Worm (Caenorhabditis elegans) whole organism, L3 larva: ENCODE data around the gene usp-39.
"Not testable (repeated sequence)": the region's sequence is repeated elsewhere in the genome, so short reads cannot be mapped to it uniquely, and the experiment has no call there.

Experiments used
- R02D3.7 ChIP-seq: fragments of 150-350 bp; optimal IDR thresholded peaks from 2 replicates; lab custom pipeline; 2014; ENCODE audit warnings: missing biosample characterization, missing genetic modification characterization
- ZK546.5 ChIP-seq: sonication (generic microtip); optimal IDR thresholded peaks from 2 replicates; lab custom pipeline; 2017; ENCODE audit warnings: missing biosample characterization, missing genetic modification characterization
- aly-2 ChIP-seq: fragments of 150-350 bp; optimal IDR thresholded peaks from 2 replicates; lab custom pipeline; 2014; ENCODE audit warnings: missing biosample characterization, missing genetic modification characterization
- ceh-16 ChIP-seq: sonication (generic microtip); optimal IDR thresholded peaks from 2 replicates; lab custom pipeline; 2017; ENCODE audit warnings: missing biosample characterization, missing genetic modification characterization
- ceh-28 ChIP-seq: fragments of 150-350 bp; optimal IDR thresholded peaks from 2 replicates; lab custom pipeline; 2014; ENCODE audit warnings: missing biosample characterization, missing genetic modification reagents, missing genetic modification characterization
- ceh-9 ChIP-seq: sonication (generic microtip); optimal IDR thresholded peaks from 2 replicates; lab custom pipeline; 2018; ENCODE audit warnings: missing biosample characterization, missing genetic modification characterization
- daf-12 ChIP-seq: fragments of 150-350 bp; optimal IDR thresholded peaks from 2 replicates; lab custom pipeline; 2014; ENCODE audit warnings: missing biosample characterization, missing genetic modification reagents, missing genetic modification characterization
- elt-1 ChIP-seq: fragments of 150-350 bp; optimal IDR thresholded peaks from 2 replicates; lab custom pipeline; 2014; ENCODE audit warnings: missing biosample characterization, missing genetic modification characterization
- elt-2 ChIP-seq: sonication (generic microtip); optimal IDR thresholded peaks from 2 replicates; lab custom pipeline; 2016; ENCODE audit warnings: missing genetic modification reagents, mild to moderate bottlenecking, missing genetic modification characterization, missing compliant biosample characterization
- elt-3 ChIP-seq, 3 experiments: fragments of 150-350 bp in 1 of 3; sonication (generic microtip) in 2 of 3; optimal IDR thresholded peaks; 2 replicates in 2 of 3; 4 replicates in 1 of 3; lab custom pipeline; 2014 to 2017; ENCODE audit warnings: missing biosample characterization in 3 of 3, missing genetic modification characterization in 3 of 3
- eor-1 ChIP-seq, 2 experiments: fragments of 150-350 bp; optimal IDR thresholded peaks; 2 replicates each; lab custom pipeline; 2014 to 2018; ENCODE audit warnings: missing biosample characterization in 2 of 2, missing genetic modification characterization in 2 of 2
- fkh-10 ChIP-seq: sonication (generic microtip); optimal IDR thresholded peaks from 2 replicates; lab custom pipeline; 2017; ENCODE audit warnings: missing biosample characterization, missing genetic modification reagents, missing genetic modification characterization
- fos-1 ChIP-seq: fragments of 150-350 bp; optimal IDR thresholded peaks from 2 replicates; lab custom pipeline; 2014; ENCODE audit warnings: missing biosample characterization, missing genetic modification characterization
- hmg-11 ChIP-seq: sonication (generic microtip); optimal IDR thresholded peaks from 2 replicates; lab custom pipeline; 2016; ENCODE audit warnings: missing genetic modification characterization, missing compliant biosample characterization
- jun-1 ChIP-seq: fragments of 150-350 bp; optimal IDR thresholded peaks from 2 replicates; lab custom pipeline; 2014; ENCODE audit warnings: missing biosample characterization, missing genetic modification reagents, missing genetic modification characterization
- lin-15B ChIP-seq: fragments of 150-350 bp; optimal IDR thresholded peaks from 2 replicates; lab custom pipeline; 2014; ENCODE audit warnings: missing biosample characterization, missing genetic modification characterization
- lin-39 ChIP-seq: fragments of 150-350 bp; optimal IDR thresholded peaks from 2 replicates; lab custom pipeline; 2018; ENCODE audit warnings: missing biosample characterization, missing genetic modification reagents, missing genetic modification characterization
- lsy-12 ChIP-seq: sonication (generic microtip); optimal IDR thresholded peaks from 2 replicates; lab custom pipeline; 2016; ENCODE audit warnings: mild to moderate bottlenecking, missing genetic modification characterization, missing compliant biosample characterization
- mdl-1 ChIP-seq: fragments of 150-350 bp; optimal IDR thresholded peaks from 2 replicates; lab custom pipeline; 2014; ENCODE audit warnings: missing biosample characterization, missing genetic modification characterization
- mml-1 ChIP-seq: fragments of 150-350 bp; sonication (generic microtip); optimal IDR thresholded peaks from 3 replicates; lab custom pipeline; 2014; ENCODE audit warnings: missing biosample characterization, missing genetic modification characterization
- nfya-1 ChIP-seq: sonication (generic microtip); optimal IDR thresholded peaks from 2 replicates; lab custom pipeline; 2017; ENCODE audit warnings: missing genetic modification characterization, mild to moderate bottlenecking, missing compliant biosample characterization, antibody characterized with exemption, moderate library complexity; ENCODE audit not compliant: insufficient read depth
- nhr-11 ChIP-seq: fragments of 150-350 bp; optimal IDR thresholded peaks from 2 replicates; lab custom pipeline; 2014; ENCODE audit warnings: missing biosample characterization, missing genetic modification characterization
- nhr-12 ChIP-seq: fragments of 150-350 bp; optimal IDR thresholded peaks from 2 replicates; lab custom pipeline; 2014; ENCODE audit warnings: missing biosample characterization, missing genetic modification characterization
- nhr-23 ChIP-seq: fragments of 150-350 bp; optimal IDR thresholded peaks from 2 replicates; lab custom pipeline; 2014; ENCODE audit warnings: missing biosample characterization, missing genetic modification reagents, missing genetic modification characterization
- nhr-237 ChIP-seq: fragments of 150-350 bp; optimal IDR thresholded peaks from 2 replicates; lab custom pipeline; 2014; ENCODE audit warnings: missing biosample characterization, missing genetic modification characterization
- nhr-25 ChIP-seq: sonication (generic microtip); optimal IDR thresholded peaks from 2 replicates; lab custom pipeline; 2017; ENCODE audit warnings: missing biosample characterization, missing genetic modification characterization
- nhr-43 ChIP-seq: sonication (generic microtip); optimal IDR thresholded peaks from 2 replicates; lab custom pipeline; 2016; ENCODE audit warnings: mild to moderate bottlenecking, missing genetic modification characterization, missing compliant biosample characterization; ENCODE audit not compliant: poor library complexity, severe bottlenecking
- nhr-76 ChIP-seq: fragments of 150-350 bp; sonication (generic microtip); optimal IDR thresholded peaks from 5 replicates; lab custom pipeline; 2014; ENCODE audit warnings: missing biosample characterization, missing genetic modification characterization
- nhr-77 ChIP-seq: fragments of 150-350 bp; optimal IDR thresholded peaks from 2 replicates; lab custom pipeline; 2014; ENCODE audit warnings: missing biosample characterization, missing genetic modification characterization
- pha-4 ChIP-seq: fragments of 150-350 bp; optimal IDR thresholded peaks from 2 replicates; lab custom pipeline; 2014; ENCODE audit warnings: missing biosample characterization, missing genetic modification reagents, missing genetic modification characterization
- sea-2 ChIP-seq: fragments of 150-350 bp; sonication (generic microtip); optimal IDR thresholded peaks from 4 replicates; lab custom pipeline; 2014; ENCODE audit warnings: missing biosample characterization, missing genetic modification reagents, missing genetic modification characterization
- skn-1 ChIP-seq: fragments of 150-350 bp; optimal IDR thresholded peaks from 2 replicates; lab custom pipeline; 2014; ENCODE audit warnings: missing biosample characterization, missing genetic modification characterization
- snpc-4 ChIP-seq: fragments of 150-350 bp; optimal IDR thresholded peaks from 2 replicates; lab custom pipeline; 2014; ENCODE audit warnings: missing biosample characterization, missing genetic modification characterization
- unc-39 ChIP-seq: sonication (generic microtip); optimal IDR thresholded peaks from 4 replicates; lab custom pipeline; 2017; ENCODE audit warnings: missing biosample characterization, missing genetic modification characterization
- unc-62 ChIP-seq: fragments of 150-350 bp; sonication (generic microtip); optimal IDR thresholded peaks from 4 replicates; lab custom pipeline; 2014; ENCODE audit warnings: missing biosample characterization, missing genetic modification reagents, missing genetic modification characterization
- zag-1 ChIP-seq: fragments of 150-350 bp; optimal IDR thresholded peaks from 2 replicates; lab custom pipeline; 2014; ENCODE audit warnings: missing biosample characterization, missing genetic modification characterization
- ztf-11 ChIP-seq: fragments of 150-350 bp; optimal IDR thresholded peaks from 2 replicates; lab custom pipeline; 2014; ENCODE audit warnings: missing biosample characterization, missing genetic modification characterization
- ztf-4 ChIP-seq: fragments of 150-350 bp; optimal IDR thresholded peaks from 2 replicates; lab custom pipeline; 2014; ENCODE audit warnings: missing biosample characterization, missing genetic modification characterization

Gene usp-39

ce11 chrII:2537754-2538153 lies 27.3 kb upstream of the usp-39 start, which contains the start of gene K02F6.7:
Gene K02F6.7 (minus strand): TSS chrII:2537854.
- no peak for TF ChIP-seq nfya-1 (tag; lab: Kevin White, UChicago)
- TF ChIP-seq elt-1 (tag; lab: Kevin White, UChicago) = no peak
- TF ChIP-seq skn-1 (tag; lab: Kevin White, UChicago) = no peak
- no peak for TF ChIP-seq zag-1 (tag; lab: Kevin White, UChicago)

ce11 chrII:2538194-2538593 lies 26.9 kb upstream of the usp-39 start, which contains the start of gene K02F6.4:
Gene K02F6.4 (plus strand): TSS chrII:2538494.
- TF ChIP-seq zag-1 (tag; lab: Kevin White, UChicago) = no peak
- no peak for TF ChIP-seq ceh-9 (tag; lab: Kevin White, UChicago)
- no peak for TF ChIP-seq nhr-43 (tag; lab: Kevin White, UChicago)
- TF ChIP-seq fkh-10 = no peak
- TF ChIP-seq fos-1 (tag; lab: Kevin White, UChicago) = no peak
- no peak for TF ChIP-seq snpc-4
- TF ChIP-seq elt-3 (tag; optimal IDR thresholded peaks at IDR 0.05; lab: Kevin White, UChicago) = no peak
- no peak for TF ChIP-seq daf-12 (tag; lab: Kevin White, UChicago)
- no peak for TF ChIP-seq nhr-25 (tag; lab: Kevin White, UChicago)

ce11 chrII:2545925-2546324 lies 19.1 kb upstream of the usp-39 start, which contains the start of gene K02F6.3:
Gene K02F6.3 (plus strand): TSS chrII:2546225.
- TF ChIP-seq jun-1 (tag; lab: Kevin White, UChicago) (no peak), lin-39 (tag; lab: Kevin White, UChicago) (no peak), nfya-1 (tag; lab: Kevin White, UChicago) (no peak), elt-1 (tag; lab: Kevin White, UChicago) (no peak), elt-3 (tag; optimal IDR thresholded peaks at IDR 0.05; lab: Kevin White, UChicago) (no peak), eor-1 (tag; optimal IDR thresholded peaks at IDR 0.05; lab: Kevin White, UChicago) (no peak), nhr-23 (tag; lab: Kevin White, UChicago) (no peak), ztf-11 (tag; lab: Kevin White, UChicago) (no peak), nhr-76 (tag; lab: Kevin White, UChicago) (no peak), zag-1 (tag; lab: Kevin White, UChicago) (no peak), fos-1 (tag; lab: Kevin White, UChicago) (no peak), ztf-4 (tag; lab: Kevin White, UChicago) (no peak), mml-1 (tag; lab: Kevin White, UChicago) (no peak), nhr-237 (no peak), nhr-11 (no peak)

ce11 chrII:2553030-2553429 lies 12.0 kb upstream of the usp-39 start:
- no peak for TF ChIP-seq nhr-76 (tag; lab: Kevin White, UChicago)
- TF ChIP-seq elt-1 (tag; lab: Kevin White, UChicago) = no peak
- TF ChIP-seq ceh-28 = no peak
- no peak for TF ChIP-seq nhr-23 (tag; lab: Kevin White, UChicago)
- no peak for TF ChIP-seq lsy-12 (tag; lab: Kevin White, UChicago)
- no peak for TF ChIP-seq skn-1 (tag; lab: Kevin White, UChicago)
- no peak for TF ChIP-seq jun-1 (tag; lab: Kevin White, UChicago)
- TF ChIP-seq ZK546.5 (tag; lab: Kevin White, UChicago) = no peak
- no peak for TF ChIP-seq ztf-11 (tag; lab: Kevin White, UChicago)
- TF ChIP-seq pha-4 (tag; lab: Kevin White, UChicago) = no peak
- TF ChIP-seq lin-39 (tag; lab: Kevin White, UChicago) = no peak
- TF ChIP-seq nhr-43 (tag; lab: Kevin White, UChicago) = no peak
- TF ChIP-seq nhr-12 (tag; lab: Kevin White, UChicago) = no peak
- no peak for TF ChIP-seq aly-2 (tag; lab: Kevin White, UChicago)

ce11 chrII:2553662-2554061 lies 11.4 kb upstream of the usp-39 start, which contains the start of gene K02F6.1:
Gene K02F6.1 (plus strand): TSS chrII:2553962.
- not testable (repeated sequence) for TF ChIP-seq nhr-12, nhr-77, lin-15B (tag; lab: Kevin White, UChicago)

ce11 chrII:2563973-2564372 lies 1.1 kb upstream of the usp-39 start, which contains the start of gene nep-18:
Gene nep-18 (minus strand): TSS chrII:2564073.
- TF ChIP-seq elt-2 (tag; lab: Kevin White, UChicago) (no peak), unc-62 (GFP tag; lab: Kevin White, UChicago) (no peak), ceh-16 (tag; lab: Kevin White, UChicago) (no peak), nhr-77 (tag; lab: Kevin White, UChicago) (no peak), sea-2 (no peak), zag-1 (tag; lab: Kevin White, UChicago) (no peak), aly-2 (tag; lab: Kevin White, UChicago) (no peak), hmg-11 (tag; lab: Kevin White, UChicago) (no peak), unc-39 (tag; lab: Kevin White, UChicago) (no peak), mdl-1 (tag; lab: Kevin White, UChicago) (no peak), lin-15B (tag; lab: Kevin White, UChicago) (no peak), nhr-25 (tag; lab: Kevin White, UChicago) (no peak), R02D3.7 (tag; lab: Kevin White, UChicago) (no peak), fkh-10 (no peak)
